Fruit fly (Drosophila melanogaster) whole organism, larva: ENCODE data around the gene mbc.

Source experiments
- noc ChIP-seq: fragments of 200-800 bp; sonication (Bioruptor generic); optimal IDR thresholded peaks from 3 replicates; lab custom pipeline; 2019; ENCODE audit warnings: missing biosample characterization, mild to moderate bottlenecking, missing genetic modification characterization, moderate library complexity

mbc gene

DNA sequence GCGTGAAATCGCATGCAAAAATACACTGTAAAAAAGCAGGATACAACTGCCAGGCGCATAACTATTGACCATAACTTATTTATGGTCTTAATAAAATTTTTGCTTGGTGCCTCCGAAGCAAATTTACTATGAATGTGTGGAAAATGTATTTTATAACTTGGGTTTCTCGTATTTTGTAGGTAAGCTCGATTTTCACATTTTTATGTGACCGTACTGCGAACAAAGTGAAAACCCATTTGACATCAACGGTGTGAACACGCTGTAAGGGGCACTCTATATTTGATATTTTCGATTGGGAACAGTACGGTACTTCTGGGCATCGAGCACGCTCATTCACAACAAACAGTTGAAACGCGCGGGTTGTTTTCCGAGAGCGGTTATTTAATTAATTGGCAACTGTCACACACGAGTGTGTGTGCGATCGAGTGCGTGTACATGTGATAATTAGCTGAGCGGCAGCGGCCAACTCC, at the start of gene mbc, which contains the start of gene Nup98-96:
Gene mbc, plus strand, starts transcription at position 300 of the 470 bp plus-strand sequence.
Gene Nup98-96, minus strand, starts transcription at position 156 of the 470 bp plus-strand sequence.
- peak; percentile 80 for TF ChIP-seq noc (tag; lab: Kevin White, UChicago)

DNA sequence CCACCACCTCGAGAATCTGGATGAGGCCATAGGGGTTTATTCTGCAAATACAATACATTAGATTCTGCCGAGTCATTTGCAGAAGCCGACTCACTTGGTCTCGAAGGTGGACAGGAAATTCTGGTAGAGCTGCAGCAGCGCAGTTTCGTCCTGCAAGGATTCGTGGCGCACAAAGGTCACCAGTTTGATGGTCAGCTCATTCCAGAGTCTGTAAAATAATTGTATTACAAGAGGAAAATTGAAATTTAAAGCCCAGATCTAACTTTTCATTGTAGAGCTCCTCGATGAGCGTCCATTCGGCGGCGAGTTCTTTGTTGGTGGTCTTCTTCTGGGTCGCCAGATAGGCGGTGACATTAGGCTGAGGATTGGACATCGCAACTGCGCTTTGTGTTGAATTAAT, 49.0 kb upstream of the mbc start:
- no peak for TF ChIP-seq noc (tag; lab: Kevin White, UChicago)

DNA sequence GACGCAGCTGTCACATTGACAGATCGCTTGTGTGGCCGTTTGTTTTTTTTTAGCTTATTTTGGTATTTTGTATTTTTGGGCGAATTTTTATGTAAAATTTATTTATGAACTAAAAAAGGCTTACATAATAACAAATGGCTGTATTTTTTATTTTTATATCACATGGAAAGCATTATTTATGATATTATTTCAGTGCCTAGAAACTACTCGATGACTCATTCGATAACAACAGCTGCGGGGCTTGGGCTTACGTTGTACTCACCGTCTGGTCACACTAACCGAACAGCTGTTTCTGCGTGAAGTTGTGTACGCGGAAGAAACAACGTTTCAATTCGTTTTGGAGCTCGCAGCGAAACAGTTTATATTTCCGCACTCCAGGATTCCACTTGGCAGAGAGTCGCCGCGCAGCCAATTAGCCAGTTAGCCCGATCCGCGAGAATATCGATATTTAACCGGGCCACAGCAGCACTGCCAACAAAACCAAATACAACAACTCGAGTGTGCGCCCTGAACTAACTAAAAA, 48.5 kb upstream of the mbc start, which contains the start of the genes Hmgcr and Rpn9:
Gene Hmgcr, plus strand, starts transcription at position 335 of the 523 bp plus-strand sequence.
Gene Rpn9, minus strand, starts transcription at position 473 of the 523 bp plus-strand sequence.
- no peak for TF ChIP-seq noc (tag; lab: Kevin White, UChicago)

DNA sequence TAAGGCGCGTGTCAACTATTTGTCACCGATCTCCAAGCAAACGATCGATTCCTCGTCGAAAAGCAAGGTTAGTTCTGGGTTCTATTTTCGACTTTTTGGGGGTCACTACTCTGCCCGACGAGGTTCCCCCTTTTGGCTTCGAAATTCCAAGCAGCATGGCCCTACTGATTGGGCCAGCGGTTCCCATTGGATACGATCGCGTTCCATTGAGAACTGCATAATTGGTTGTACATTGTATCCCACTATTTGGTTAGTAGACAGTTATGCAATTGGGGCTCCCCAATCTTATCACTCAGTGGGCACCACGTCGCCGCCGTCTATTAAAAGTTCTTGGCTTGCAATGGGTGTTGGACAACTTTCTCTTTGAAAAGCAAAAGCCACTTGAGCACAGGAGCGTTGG, 47.8 kb upstream of the mbc start:
- TF ChIP-seq noc (tag; lab: Kevin White, UChicago), result no peak

DNA sequence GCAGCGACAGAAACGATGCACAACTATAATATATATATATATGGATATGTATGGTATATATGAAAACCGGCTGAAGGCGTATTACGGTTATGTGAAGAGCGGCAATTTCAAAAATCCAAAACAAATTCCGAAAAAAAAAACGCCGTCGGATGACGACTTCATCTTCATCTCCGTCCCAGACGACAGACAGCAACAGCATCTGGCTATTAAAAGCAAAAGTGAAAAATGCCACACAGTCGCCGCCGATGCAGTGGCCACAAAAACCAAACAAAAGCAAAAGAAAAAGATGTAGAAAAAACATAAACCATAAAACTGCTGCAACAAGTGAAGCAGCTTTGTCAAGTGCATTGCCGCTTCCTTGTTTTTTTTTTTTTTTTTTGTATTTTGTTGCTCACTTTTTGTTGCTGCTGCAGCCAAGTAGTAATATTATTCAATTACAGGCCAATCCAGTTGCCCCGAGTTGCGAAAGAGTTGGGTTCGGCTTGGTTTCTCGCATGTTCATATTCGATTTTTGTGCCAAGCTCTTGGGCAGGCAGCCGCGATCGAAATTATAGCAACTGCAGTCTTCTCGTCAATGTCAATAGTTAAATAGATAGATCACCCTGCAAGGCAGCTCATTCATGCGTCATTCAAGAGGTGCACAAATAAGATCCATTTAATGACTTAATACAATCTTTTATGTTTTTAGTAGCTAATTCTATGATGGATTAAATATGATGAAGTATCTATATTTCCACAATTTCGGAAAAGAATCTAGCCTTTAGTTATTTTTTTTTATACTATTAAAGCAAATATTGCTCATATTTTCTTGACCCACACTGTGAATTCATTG, 46.8 kb upstream of the mbc start:
- TF ChIP-seq noc (tag; lab: Kevin White, UChicago), result no peak

DNA sequence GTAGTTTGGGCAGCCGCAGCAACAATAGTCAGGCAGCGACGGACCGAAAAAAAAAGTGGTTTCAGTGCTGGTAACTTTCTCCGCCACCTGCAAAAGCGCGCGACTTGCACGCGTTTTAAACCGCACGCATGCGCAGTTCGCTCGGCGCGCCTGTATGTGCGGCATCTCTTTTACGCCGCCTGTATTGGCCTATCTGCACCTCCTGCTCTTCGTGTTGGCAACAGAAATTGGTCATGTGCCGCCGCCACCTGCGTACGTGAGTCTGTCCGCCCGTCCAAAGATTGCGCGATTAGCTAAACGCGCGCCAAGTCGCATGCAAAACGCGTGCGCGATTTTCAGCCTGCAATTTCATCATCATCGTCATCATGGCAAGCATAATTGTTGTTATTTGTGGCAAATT, 45.9 kb upstream of the mbc start:
- no peak for TF ChIP-seq noc (tag; lab: Kevin White, UChicago)

DNA sequence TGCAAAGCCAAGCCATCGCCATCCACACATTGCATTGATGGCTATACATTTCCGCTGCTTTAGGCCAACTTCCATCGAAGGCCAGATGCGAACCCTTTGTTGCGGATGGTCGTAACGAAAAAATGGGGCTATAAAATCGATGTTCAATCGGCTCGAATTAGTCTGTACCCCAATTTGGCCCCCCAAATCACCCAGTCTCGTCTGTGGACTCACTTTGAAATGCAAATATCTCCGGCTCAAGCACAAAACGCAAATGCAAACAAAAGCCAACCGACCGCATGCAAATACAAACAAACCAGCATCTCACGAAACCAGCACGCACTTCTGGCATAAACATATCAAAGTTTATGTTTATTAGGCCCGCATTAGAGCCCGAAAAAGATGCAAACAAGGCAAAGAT, 45.2 kb upstream of the mbc start:
- TF ChIP-seq noc (tag; lab: Kevin White, UChicago), result no peak

DNA sequence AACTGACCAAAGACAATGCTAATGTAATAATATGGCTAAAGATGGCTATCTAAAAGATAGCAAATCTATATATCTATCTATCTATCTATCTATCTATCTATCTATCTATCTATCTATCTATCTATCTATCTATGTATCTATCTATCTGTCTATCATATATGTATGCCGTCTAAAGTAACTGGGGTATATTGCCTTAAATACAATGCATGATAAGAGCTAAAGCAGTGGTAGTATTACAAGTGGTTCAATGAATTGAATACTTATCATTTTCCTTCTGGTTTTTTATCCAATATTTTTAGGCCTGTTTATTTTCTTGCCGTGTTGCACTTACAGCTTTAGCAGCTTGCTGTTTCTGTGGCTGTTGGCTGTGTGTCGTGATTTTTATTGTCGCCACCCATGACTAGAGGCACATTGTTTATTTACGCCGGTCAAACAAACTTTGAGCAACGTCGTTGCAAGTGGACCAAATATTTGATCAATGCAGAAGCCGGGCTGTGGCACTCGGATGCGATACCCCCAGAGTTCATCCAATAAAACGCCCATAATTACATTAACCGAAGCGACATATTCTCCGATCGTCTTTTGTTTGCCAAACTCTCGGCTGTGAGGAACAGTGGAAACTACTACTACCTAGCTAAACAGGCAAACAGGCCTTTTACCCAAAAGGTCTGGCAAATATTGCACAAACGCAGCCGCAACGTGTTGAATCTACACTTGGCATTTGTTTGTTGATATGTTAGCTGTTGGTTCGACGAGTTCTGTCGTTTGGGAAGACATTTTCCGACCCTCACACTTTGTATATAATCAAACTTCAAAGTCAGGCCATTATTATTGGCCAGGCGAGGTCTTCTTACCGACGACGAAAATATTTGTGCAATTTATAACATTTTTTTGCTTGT, 43.6 kb upstream of the mbc start:
- TF ChIP-seq noc (tag; lab: Kevin White, UChicago), result no peak

DNA sequence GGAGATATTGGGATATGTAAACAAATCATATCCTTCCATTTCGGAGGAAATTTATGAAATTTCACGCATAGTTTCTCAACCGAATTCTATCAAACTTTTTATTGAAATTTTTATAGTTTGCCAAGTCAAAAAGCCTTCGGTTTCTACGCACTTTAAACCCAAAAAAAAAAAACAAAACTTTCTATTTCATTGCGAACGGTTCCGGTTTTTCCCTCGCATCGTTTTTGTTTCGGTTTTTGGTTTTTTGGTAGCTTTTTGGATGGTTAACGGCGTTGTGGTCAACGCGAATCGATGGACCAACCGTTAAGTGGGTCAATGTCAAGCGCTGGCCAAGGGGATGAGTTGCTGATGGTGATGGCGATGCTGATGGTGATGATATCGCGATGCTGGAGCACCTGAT, 40.6 kb upstream of the mbc start:
- no peak for TF ChIP-seq noc (tag; lab: Kevin White, UChicago)

DNA sequence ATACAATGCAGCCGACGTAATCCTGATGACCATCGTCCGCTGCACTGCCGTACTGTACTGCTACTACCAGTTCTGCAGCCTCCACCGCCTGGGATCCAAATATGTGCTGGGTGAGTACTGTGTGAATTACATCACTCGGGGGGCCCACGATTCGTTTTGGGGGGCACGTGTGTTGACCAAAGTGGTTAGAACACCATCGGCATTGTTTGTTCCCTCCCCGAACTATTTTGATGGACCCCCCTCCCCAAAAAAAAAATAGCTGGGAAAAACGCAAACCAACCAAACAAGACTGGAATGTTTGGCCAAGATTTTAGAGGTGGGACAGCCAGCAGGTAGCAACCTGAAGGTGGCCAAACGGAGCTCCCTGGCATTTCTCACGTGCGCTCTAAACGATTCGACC, 34.1 kb upstream of the mbc start:
- TF ChIP-seq noc (tag; lab: Kevin White, UChicago), result no peak

DNA sequence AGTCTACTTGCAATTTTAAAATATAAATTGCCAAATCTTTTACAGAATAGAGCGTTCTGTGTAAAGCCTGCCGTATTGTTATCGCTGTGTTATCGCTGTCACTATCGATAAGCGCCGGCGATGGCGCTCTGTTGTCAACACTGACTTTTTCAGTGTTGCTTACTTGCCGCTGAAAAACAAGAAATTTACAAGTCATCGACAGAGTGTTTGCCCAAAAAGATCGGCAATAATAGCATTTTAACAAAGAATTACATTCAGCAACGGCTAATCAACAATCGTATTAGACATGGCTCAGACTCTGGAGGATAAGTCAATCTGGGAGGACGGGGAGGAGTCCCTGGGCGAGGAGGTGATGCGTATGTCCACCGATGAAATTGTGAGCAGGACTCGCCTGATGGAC, 28.8 kb upstream of the mbc start, which contains the start of the genes RanBP3 and Rpt5:
Gene RanBP3, minus strand, starts transcription at position 107 of the 400 bp plus-strand sequence.
Gene Rpt5, plus strand, starts transcription at position 149 of the 400 bp plus-strand sequence.
- TF ChIP-seq noc (tag; lab: Kevin White, UChicago), result peak; percentile 64

DNA sequence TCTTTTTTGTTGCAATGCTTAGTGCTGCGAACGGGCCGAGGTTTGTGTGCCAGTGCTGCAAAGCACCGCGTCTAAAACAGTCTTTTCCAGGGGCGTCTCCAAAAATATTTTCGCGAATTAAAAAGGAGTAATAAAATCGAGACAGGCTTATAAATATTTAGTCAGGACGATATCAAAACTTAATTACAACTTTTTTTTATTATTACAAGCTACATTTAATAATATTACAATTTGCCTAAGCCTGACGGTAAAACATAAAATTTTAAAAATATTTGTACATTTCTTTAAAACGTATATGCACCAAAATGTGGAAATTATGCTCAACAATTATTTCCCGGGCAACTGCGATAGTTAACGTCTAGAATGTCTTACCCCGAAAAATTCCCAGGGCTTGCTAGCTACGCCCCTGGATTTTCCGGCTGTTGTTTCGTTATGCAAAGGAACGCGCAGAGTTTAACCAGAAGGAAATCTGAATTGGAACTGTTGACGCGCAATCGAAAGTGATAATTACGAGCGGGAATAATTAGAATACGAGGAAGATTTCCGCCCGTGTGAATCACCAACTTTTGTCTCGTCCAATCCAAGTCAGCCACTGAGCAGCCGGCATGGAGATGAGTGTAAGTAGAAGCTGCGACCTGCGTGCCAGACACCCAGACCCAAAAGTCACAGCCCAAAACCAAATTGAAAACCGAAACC, 23.5 kb upstream of the mbc start, which contains the start of the genes PTPMT1 and Hrd3:
Gene PTPMT1, plus strand, starts transcription at position 428 of the 696 bp plus-strand sequence.
Gene Hrd3, minus strand, starts transcription at position 646 of the 696 bp plus-strand sequence.
- peak; percentile 99 for TF ChIP-seq noc (tag; lab: Kevin White, UChicago)

DNA sequence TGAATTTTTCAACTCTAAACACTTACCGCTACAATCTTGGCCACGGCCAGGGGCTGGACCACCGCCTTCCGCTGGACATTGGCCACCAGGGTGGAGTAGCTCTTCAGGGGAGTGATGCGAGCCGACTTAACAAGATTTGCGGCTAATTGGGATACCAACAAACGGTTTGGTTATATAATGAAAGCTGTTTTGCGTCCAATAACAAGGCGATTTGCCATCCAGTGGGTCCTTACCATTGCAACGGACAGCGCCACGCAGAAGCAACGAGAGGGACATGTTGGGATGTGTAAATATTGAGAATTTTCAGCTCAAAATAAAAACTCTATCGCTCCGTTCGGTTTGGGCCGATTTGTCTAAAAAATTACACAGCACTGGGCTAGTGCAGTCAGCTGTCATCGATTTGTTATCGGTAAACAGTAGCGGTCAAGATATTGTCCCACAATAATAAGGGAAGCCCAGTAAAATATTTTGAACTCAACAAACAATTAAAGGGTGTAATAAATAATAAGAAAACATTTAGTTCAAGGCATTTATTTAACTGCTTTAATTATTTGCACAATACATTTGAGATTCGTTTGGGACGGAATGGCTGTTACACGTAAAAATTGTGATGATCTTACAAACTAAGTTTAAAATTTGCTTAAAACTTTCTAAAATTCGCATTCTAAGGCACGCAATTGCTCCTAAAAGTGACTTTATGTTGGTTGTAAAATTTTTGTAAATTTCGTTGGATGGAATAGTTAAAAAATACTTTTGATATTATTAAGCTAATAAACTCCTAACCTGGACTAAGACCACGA, 21.1 kb upstream of the mbc start, which contains the start of gene SdhD:
Gene SdhD, minus strand, starts transcription at position 382 of the 800 bp plus-strand sequence.
- TF ChIP-seq noc (tag; lab: Kevin White, UChicago), result peak; percentile 7

DNA sequence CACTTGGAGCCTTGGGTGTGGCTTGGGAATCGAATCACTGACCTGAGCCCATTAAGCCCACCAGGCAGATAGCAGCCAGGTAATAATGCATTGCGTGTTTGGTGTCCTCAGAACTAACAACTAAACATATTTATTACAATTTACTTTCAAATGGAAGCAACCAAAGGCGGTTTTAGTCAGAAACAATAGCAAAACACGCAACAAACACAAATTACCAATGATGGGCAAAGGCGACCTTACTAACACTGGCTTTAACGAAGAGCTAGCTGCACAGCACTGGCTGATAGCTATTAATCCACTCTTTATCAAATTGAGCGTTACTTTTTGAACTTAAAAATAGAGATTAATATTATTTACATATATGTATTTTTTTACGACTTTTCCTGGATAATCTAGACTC, 18.6 kb upstream of the mbc start, which contains the start of gene udt:
Gene udt, minus strand, starts transcription at position 249 of the 400 bp plus-strand sequence.
- no peak for TF ChIP-seq noc (tag; lab: Kevin White, UChicago)
